Fruit fly (Drosophila melanogaster) whole organism, prepupa: ENCODE measurements around the gene CG14785.

Source experiments
- CG10631 ChIP-seq: fragments of 200-800 bp; sonication (Bioruptor generic); optimal IDR thresholded peaks from 2 replicates; lab custom pipeline; 2016; ENCODE audit warnings: missing biosample characterization, missing genetic modification characterization
- CG11294 ChIP-seq: fragments of 200-800 bp; sonication (Bioruptor generic); IDR thresholded peaks from 2 replicates; pipeline ENCODE4 v1.3.6; 2022; ENCODE audit warnings: missing biosample characterization, missing genetic modification characterization
- CG15336 ChIP-seq: fragments of 200-800 bp; sonication (Bioruptor generic); IDR thresholded peaks from 2 replicates; pipeline ENCODE4 v1.3.6; 2022; ENCODE audit warnings: missing biosample characterization, missing genetic modification characterization
- CG1621 ChIP-seq: fragments of 200-800 bp; sonication (Bioruptor generic); optimal IDR thresholded peaks from 3 replicates; lab custom pipeline; 2018; ENCODE audit warnings: missing biosample characterization, mild to moderate bottlenecking, missing genetic modification characterization
- CG16779 ChIP-seq: fragments of 200-800 bp; sonication (Bioruptor generic); optimal IDR thresholded peaks from 3 replicates; lab custom pipeline; 2017; ENCODE audit warnings: missing biosample characterization, mild to moderate bottlenecking, missing genetic modification characterization
- CG31627 ChIP-seq: fragments of 200-800 bp; sonication (Bioruptor generic); optimal IDR thresholded peaks from 3 replicates; lab custom pipeline; 2016; ENCODE audit warnings: missing biosample characterization, missing genetic modification characterization
- CG34406 ChIP-seq: fragments of 200-800 bp; sonication (Bioruptor generic); optimal IDR thresholded peaks from 3 replicates; lab custom pipeline; 2016; ENCODE audit warnings: missing biosample characterization, missing genetic modification characterization
- CG3919 ChIP-seq: fragments of 200-800 bp; sonication (Bioruptor generic); optimal IDR thresholded peaks from 3 replicates; lab custom pipeline; 2016; ENCODE audit warnings: missing biosample characterization, missing genetic modification characterization
- CG4318 ChIP-seq: fragments of 200-800 bp; sonication (Bioruptor generic); optimal IDR thresholded peaks from 3 replicates; lab custom pipeline; 2017; ENCODE audit warnings: missing biosample characterization, mild to moderate bottlenecking, missing genetic modification characterization
- CG6792 ChIP-seq: fragments of 200-800 bp; sonication (Bioruptor generic); optimal IDR thresholded peaks from 3 replicates; lab custom pipeline; 2016; ENCODE audit warnings: missing biosample characterization, missing genetic modification characterization
- CG6808 ChIP-seq: fragments of 200-800 bp; sonication (Bioruptor generic); optimal IDR thresholded peaks from 3 replicates; lab custom pipeline; 2017; ENCODE audit warnings: missing biosample characterization, missing genetic modification characterization, mild to moderate bottlenecking, moderate library complexity, missing genetic modification reagents
- CG8319 ChIP-seq: fragments of 200-800 bp; sonication (Bioruptor generic); optimal IDR thresholded peaks from 3 replicates; lab custom pipeline; 2016; ENCODE audit warnings: missing biosample characterization, missing genetic modification characterization
- CG8632 ChIP-seq: fragments of 200-800 bp; sonication (Bioruptor generic); optimal IDR thresholded peaks from 3 replicates; lab custom pipeline; 2016; ENCODE audit warnings: missing biosample characterization, missing genetic modification characterization
- CG9139 ChIP-seq: fragments of 200-800 bp; sonication (Bioruptor generic); optimal IDR thresholded peaks from 3 replicates; lab custom pipeline; 2017; ENCODE audit warnings: missing biosample characterization, mild to moderate bottlenecking, missing genetic modification characterization
- Eip78C ChIP-seq: fragments of 200-800 bp; sonication (Bioruptor generic); peaks from one replicate; lab custom pipeline; 2016; ENCODE audit warnings: missing biosample characterization, missing genetic modification characterization
- Eip93F ChIP-seq: fragments of 200-800 bp; sonication (Bioruptor generic); optimal IDR thresholded peaks from 2 replicates; lab custom pipeline; 2016; ENCODE audit warnings: missing biosample characterization, mild to moderate bottlenecking, missing genetic modification characterization
- Ets96B ChIP-seq: fragments of 200-800 bp; optimal IDR thresholded peaks from 2 replicates; lab custom pipeline; 2019; ENCODE audit warnings: missing biosample characterization, mild to moderate bottlenecking, missing genetic modification characterization, moderate library complexity
- Hr38 ChIP-seq: sonication (Bioruptor generic); optimal IDR thresholded peaks from 2 replicates; lab custom pipeline; 2016; ENCODE audit warnings: missing biosample characterization, missing genetic modification characterization
- Lpt ChIP-seq: fragments of 200-800 bp; sonication (Bioruptor generic); optimal IDR thresholded peaks from 3 replicates; lab custom pipeline; 2016; ENCODE audit warnings: missing biosample characterization, missing genetic modification characterization
- Met ChIP-seq: fragments of 200-800 bp; sonication (Bioruptor generic); optimal IDR thresholded peaks from 3 replicates; lab custom pipeline; 2016; ENCODE audit warnings: missing biosample characterization, missing genetic modification characterization
- OdsH ChIP-seq: fragments of 200-800 bp; sonication (Bioruptor generic); optimal IDR thresholded peaks from 3 replicates; lab custom pipeline; 2016; ENCODE audit warnings: missing biosample characterization, missing genetic modification characterization
- Smox ChIP-seq: fragments of 200-800 bp; sonication (Bioruptor generic); optimal IDR thresholded peaks from 3 replicates; lab custom pipeline; 2016; ENCODE audit warnings: missing biosample characterization, missing genetic modification characterization
- Sox102F ChIP-seq: fragments of 200-800 bp; sonication (Bioruptor generic); optimal IDR thresholded peaks from 2 replicates; lab custom pipeline; 2016; ENCODE audit warnings: missing biosample characterization, mild to moderate bottlenecking, missing genetic modification characterization
- Sox14 ChIP-seq: fragments of 200-800 bp; sonication (Bioruptor generic); optimal IDR thresholded peaks from 3 replicates; lab custom pipeline; 2016; ENCODE audit warnings: missing biosample characterization, missing genetic modification characterization
- achi ChIP-seq: fragments of 200-800 bp; sonication (Bioruptor generic); optimal IDR thresholded peaks from 3 replicates; lab custom pipeline; 2016; ENCODE audit warnings: missing biosample characterization, missing genetic modification characterization
- acj6 ChIP-seq: fragments of 200-800 bp; sonication (Bioruptor generic); optimal IDR thresholded peaks from 3 replicates; lab custom pipeline; 2016; ENCODE audit warnings: missing biosample characterization, missing genetic modification characterization
- dac ChIP-seq: fragments of 200-800 bp; sonication (Bioruptor generic); optimal IDR thresholded peaks from 2 replicates; lab custom pipeline; 2017; ENCODE audit warnings: missing biosample characterization, mild to moderate bottlenecking, missing genetic modification characterization
- dsx ChIP-seq: fragments of 200-800 bp; optimal IDR thresholded peaks from 3 replicates; lab custom pipeline; 2019; ENCODE audit warnings: missing biosample characterization, mild to moderate bottlenecking, missing genetic modification characterization, moderate library complexity; ENCODE audit not compliant: poor library complexity, severe bottlenecking
- eg ChIP-seq: fragments of 200-800 bp; sonication (Bioruptor generic); IDR thresholded peaks from 3 replicates; pipeline ENCODE4 v1.3.6; 2022; ENCODE audit warnings: missing biosample characterization, missing genetic modification characterization
- esn ChIP-seq: fragments of 200-800 bp; sonication (Bioruptor generic); optimal IDR thresholded peaks from 2 replicates; lab custom pipeline; 2016; ENCODE audit warnings: missing biosample characterization, mild to moderate bottlenecking, missing genetic modification characterization, moderate library complexity
- fd59A ChIP-seq: fragments of 200-800 bp; sonication (Bioruptor generic); optimal IDR thresholded peaks from 2 replicates; lab custom pipeline; 2017; ENCODE audit warnings: missing biosample characterization, mild to moderate bottlenecking, missing genetic modification characterization, missing genetic modification reagents
- fd85E ChIP-seq: fragments of 200-800 bp; sonication (Bioruptor generic); optimal IDR thresholded peaks from 3 replicates; lab custom pipeline; 2016; ENCODE audit warnings: missing biosample characterization, missing genetic modification characterization
- net ChIP-seq: fragments of 200-800 bp; sonication (Bioruptor generic); optimal IDR thresholded peaks from 3 replicates; lab custom pipeline; 2016; ENCODE audit warnings: missing biosample characterization, missing genetic modification characterization
- pdm3 ChIP-seq: fragments of 200-800 bp; sonication (Bioruptor generic); optimal IDR thresholded peaks from 3 replicates; lab custom pipeline; 2016; ENCODE audit warnings: missing biosample characterization, missing genetic modification characterization
- salr ChIP-seq, 2 experiments: fragments of 200-800 bp; sonication (Bioruptor generic); optimal IDR thresholded peaks; 3 replicates each; lab custom pipeline; 2016 to 2018; ENCODE audit warnings: missing biosample characterization in 2 of 2, missing genetic modification characterization in 2 of 2, mild to moderate bottlenecking in 1 of 2
- spab ChIP-seq: fragments of 200-800 bp; sonication (Bioruptor generic); optimal IDR thresholded peaks from 2 replicates; lab custom pipeline; 2017; ENCODE audit warnings: missing biosample characterization, mild to moderate bottlenecking, missing genetic modification characterization, missing genetic modification reagents
- ss ChIP-seq, 2 experiments: fragments of 200-800 bp; sonication (Bioruptor generic); optimal IDR thresholded peaks; 2 replicates in 1 of 2; 3 replicates in 1 of 2; lab custom pipeline; 2017 to 2018; ENCODE audit warnings: mild to moderate bottlenecking in 2 of 2, missing biosample characterization in 2 of 2, missing genetic modification characterization in 2 of 2, moderate library complexity in 1 of 2
- vri ChIP-seq: fragments of 200-800 bp; sonication (Bioruptor generic); optimal IDR thresholded peaks from 3 replicates; lab custom pipeline; 2016; ENCODE audit warnings: missing biosample characterization, mild to moderate bottlenecking, missing genetic modification characterization

The CG14785 gene

dm6 chrX:1411225-1411932 lies 45.5 kb downstream of the CG14785 start (continued):
- TF ChIP-seq CG8319 (no peak), pdm3 (GFP tag; lab: Kevin White, UChicago) (peak; percentile 25), ss (GFP tag; optimal IDR thresholded peaks at IDR 0.05; lab: Kevin White, UChicago) (peak; percentile 16 to 17), eg (GFP tag; lab: Robert Waterston, UW) (peak; percentile 10; the same call in 1 of the 3 replicates), vri (no peak), CG31627 (GFP tag; lab: Kevin White, UChicago) (peak; percentile 27), fd59A (GFP tag; lab: Kevin White, UChicago) (no peak), CG8632 (GFP tag; lab: Kevin White, UChicago) (no peak), CG34406 (GFP tag; lab: Kevin White, UChicago) (peak; percentile 1), Met (peak; percentile 33), salr (GFP tag; optimal IDR thresholded peaks at IDR 0.05; lab: Kevin White, UChicago) (no peak), Hr38 (GFP tag; lab: Kevin White, UChicago) (no peak), CG3919 (peak; percentile 53), OdsH (GFP tag; lab: Kevin White, UChicago) (peak; percentile 24), CG6808 (GFP tag; lab: Kevin White, UChicago) (peak; percentile 45), Smox (GFP tag; lab: Kevin White, UChicago) (peak; percentile 23), acj6 (GFP tag; lab: Kevin White, UChicago) (peak; percentile 37), net (no peak), spab (no peak), Sox102F (GFP tag; lab: Kevin White, UChicago) (no peak), dac (GFP tag; lab: Kevin White, UChicago) (no peak), CG10631 (GFP tag; lab: Kevin White, UChicago) (no peak), esn (peak; percentile 37)

- TF ChIP-seq Eip78C (GFP tag; lab: Kevin White, UChicago) (peak; percentile 21), Eip93F (no peak), CG15336 (GFP tag; lab: Robert Waterston, UW) (no peak)
These were observed 46.5 kb downstream of the CG14785 start for dm6 chrX:1410312-1410711.

- TF ChIP-seq Sox14 (GFP tag; lab: Kevin White, UChicago) (no peak), CG6792 (GFP tag; lab: Kevin White, UChicago) (no peak), Ets96B (tag; lab: Kevin White, UChicago) (no peak), CG1621 (tag; lab: Kevin White, UChicago) (no peak), dsx (no peak), net (no peak), ss (GFP tag; optimal IDR thresholded peaks at IDR 0.05; lab: Kevin White, UChicago) (no peak), CG9139 (GFP tag; lab: Kevin White, UChicago) (no peak), CG4318 (GFP tag; lab: Kevin White, UChicago) (no peak), CG11294 (GFP tag; lab: Robert Waterston, UW) (no peak), vri (no peak), fd85E (GFP tag; lab: Kevin White, UChicago) (no peak), achi (GFP tag; lab: Kevin White, UChicago) (no peak), Eip78C (GFP tag; lab: Kevin White, UChicago) (no peak), eg (GFP tag; lab: Robert Waterston, UW) (no peak), CG10631 (GFP tag; lab: Kevin White, UChicago) (no peak), CG16779 (tag; lab: Kevin White, UChicago) (no peak), salr (GFP tag; optimal IDR thresholded peaks at IDR 0.05; lab: Kevin White, UChicago) (no peak), Lpt (GFP tag; lab: Kevin White, UChicago) (no peak), Met (no peak)
These were observed 47.9 kb downstream of the CG14785 start, which contains the start of gene futsch for dm6 chrX:1408964-1409363. Gene futsch (plus strand): TSS chrX:1409069.
